Fruit fly (Drosophila melanogaster): ENCODE data around the gene MKP-4.

MKP-4 gene

DNA sequence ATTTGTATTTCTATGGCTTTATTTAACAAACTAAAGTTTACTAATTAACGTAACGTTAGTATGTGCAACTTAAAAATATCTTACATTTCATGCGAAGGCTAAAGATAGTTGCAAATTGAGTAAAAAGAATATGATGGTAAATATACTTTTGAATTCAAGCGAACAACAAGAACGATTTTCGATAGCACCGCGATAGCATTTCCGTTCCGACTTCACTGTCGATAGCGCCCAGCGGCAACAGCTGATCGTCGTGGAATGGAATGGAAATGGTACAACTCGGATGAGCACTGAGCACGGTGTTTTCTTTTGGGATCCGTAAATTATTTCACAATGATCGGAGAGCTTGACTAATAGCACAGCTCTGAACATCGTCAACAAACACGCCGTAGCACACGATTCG is 9.4 kb upstream of the MKP-4 start (continued):
- TF ChIP-seq CG6272 (GFP tag; IDR thresholded peaks at IDR 0.05) (no peak), Antp (GFP tag; optimal IDR thresholded peaks at IDR 0.05) (no peak), CG7786 (GFP tag; optimal IDR thresholded peaks at IDR 0.05) (no peak), trh (GFP tag; optimal IDR thresholded peaks at IDR 0.05) (no peak), CG3838 (GFP tag; optimal IDR thresholded peaks at IDR 0.05) (no peak), pb (GFP tag; optimal IDR thresholded peaks at IDR 0.05) (peak; percentile 57), Mes4 (GFP tag; optimal IDR thresholded peaks at IDR 0.05) (peak; percentile 61), ash1 (GFP tag; optimal IDR thresholded peaks at IDR 0.05) (peak; percentile 30), hkb (optimal IDR thresholded peaks at IDR 0.05) (no peak), hkb (GFP tag; IDR thresholded peaks at IDR 0.05) (peak; percentile 69), CG3407 (GFP tag; optimal IDR thresholded peaks at IDR 0.05) (peak; percentile 49), dysf (GFP tag; IDR thresholded peaks at IDR 0.05) (no peak), CG42726 (GFP tag; IDR thresholded peaks at IDR 0.05; ENCODE audit: partially characterized antibody) (no peak), CG17361 (GFP tag; IDR thresholded peaks at IDR 0.05) (no peak; the same call in 2 of the 3 replicates), CG7357 (GFP tag; IDR thresholded peaks at IDR 0.05) (no peak), CG11696 (GFP tag; IDR thresholded peaks at IDR 0.05) (no peak), insv (GFP tag; optimal IDR thresholded peaks at IDR 0.05) (peak in 1 of 2 experiments; percentile 37), jumu (GFP tag; optimal IDR thresholded peaks at IDR 0.05) (no peak), Dref (GFP tag; IDR thresholded peaks at IDR 0.05) (peak; percentile 74), Opbp (GFP tag; IDR thresholded peaks at IDR 0.05; ENCODE audit: partially characterized antibody) (peak; percentile 17; the same call in 1 of the 3 replicates), aop (GFP tag; IDR thresholded peaks at IDR 0.05) (no peak), Rx (GFP tag; IDR thresholded peaks at IDR 0.05) (no peak), CG30403 (GFP tag; optimal IDR thresholded peaks at IDR 0.05) (no peak), CG3163 (GFP tag; optimal IDR thresholded peaks at IDR 0.05) (no peak), Ets97D (GFP tag; optimal IDR thresholded peaks at IDR 0.05) (peak; percentile 98), CG31224 (GFP tag; IDR thresholded peaks at IDR 0.05) (no peak), Hmr (GFP tag; optimal IDR thresholded peaks at IDR 0.05) (peak; percentile 75), esg (GFP tag; conservative IDR thresholded peaks at IDR 0.05) (no peak), Dll (GFP tag; IDR thresholded peaks at IDR 0.05; ENCODE audit: partially characterized antibody) (peak; percentile 53; the same call in 1 of the 4 replicates), yki (optimal IDR thresholded peaks at IDR 0.05) (no peak), CG15514 (GFP tag; optimal IDR thresholded peaks at IDR 0.05) (peak; percentile 81), CG14710 (tag; optimal IDR thresholded peaks at IDR 0.05) (peak; percentile 57), p53 (GFP tag; optimal IDR thresholded peaks at IDR 0.05) (no peak), CG8388 (GFP tag; optimal IDR thresholded peaks at IDR 0.05) (peak; percentile 34), CG14050 (GFP tag; IDR thresholded peaks at IDR 0.05) (no peak), CG8765 (GFP tag; IDR thresholded peaks at IDR 0.05) (no peak), CG4617 (GFP tag; optimal IDR thresholded peaks at IDR 0.05; ENCODE audit: borderline replicate concordance) (no peak), Asciz (GFP tag; optimal IDR thresholded peaks at IDR 0.05) (no peak), CG32767 (GFP tag; IDR thresholded peaks at IDR 0.05) (no peak), H2.0 (GFP tag; IDR thresholded peaks at IDR 0.05) (no peak), NC2α (GFP tag; optimal IDR thresholded peaks at IDR 0.05) (no peak), CG17568 (GFP tag; optimal IDR thresholded peaks at IDR 0.05) (no peak), Ets65A (GFP tag) (no peak), sens (GFP tag) (peak; percentile 92), CG11695 (GFP tag; IDR thresholded peaks at IDR 0.05) (no peak), danr (GFP tag; IDR thresholded peaks at IDR 0.05) (no peak), pros (GFP tag; optimal IDR thresholded peaks at IDR 0.05) (no peak), CG3726 (GFP tag; IDR thresholded peaks at IDR 0.05) (no peak), CG6175 (GFP tag; IDR thresholded peaks at IDR 0.05) (no peak), prd (optimal IDR thresholded peaks at IDR 0.05) (no peak), prd (GFP tag; IDR thresholded peaks at IDR 0.05) (no peak), Sox100B (GFP tag; optimal IDR thresholded peaks at IDR 0.05) (no peak), CG30431 (GFP tag; optimal IDR thresholded peaks at IDR 0.05) (no peak), CG5953 (GFP tag; IDR thresholded peaks at IDR 0.05) (no peak)

Data from whole organism, embryonic.